Fruit fly (Drosophila melanogaster): ENCODE data around the gene CG33278.

dm6 chr3L:7496097-7496496 is 45.4 kb downstream of the CG33278 start, which contains the start of gene Cyp4d8:
- TF ChIP-seq achi (GFP tag; optimal IDR thresholded peaks at IDR 0.05): no peak
- TF ChIP-seq CG11902 (GFP tag; optimal IDR thresholded peaks at IDR 0.05): no peak
- TF ChIP-seq pdm3 (GFP tag; optimal IDR thresholded peaks at IDR 0.05): no peak
- TF ChIP-seq Lpt (GFP tag; optimal IDR thresholded peaks at IDR 0.05): no peak
- TF ChIP-seq CG6276 (GFP tag; optimal IDR thresholded peaks at IDR 0.05): no peak
- no peak for TF ChIP-seq CG31627 (GFP tag; optimal IDR thresholded peaks at IDR 0.05)
- no peak for TF ChIP-seq Hr39 (GFP tag; optimal IDR thresholded peaks at IDR 0.05)
- TF ChIP-seq CG6808 (GFP tag; optimal IDR thresholded peaks at IDR 0.05): no peak
- TF ChIP-seq Blimp-1 (GFP tag; optimal IDR thresholded peaks at IDR 0.05): no peak
- no peak for TF ChIP-seq CG8632 (GFP tag; optimal IDR thresholded peaks at IDR 0.05)
- no peak for TF ChIP-seq Eip78C (GFP tag)
- no peak for TF ChIP-seq spab (GFP tag; optimal IDR thresholded peaks at IDR 0.05)
- no peak for TF ChIP-seq CG32006 (GFP tag; optimal IDR thresholded peaks at IDR 0.05)

All from whole organism, prepupa.